Fruit fly (Drosophila melanogaster) whole organism: ENCODE measurements around the gene CG9737.

ENCODE experiments used
- CG8478 ChIP-seq: fragments of >200 bp; optimal IDR thresholded peaks from 2 replicates; lab custom pipeline; 2018; ENCODE audit warnings: inconsistent platforms
- Dll ChIP-seq: fragments of >200 bp; optimal IDR thresholded peaks from 2 replicates; lab custom pipeline; 2017
- EcR ChIP-seq, 2 experiments: fragments of >200 bp; optimal IDR thresholded peaks; 2 replicates each; lab custom pipeline; 2017; ENCODE audit warnings: missing biosample characterization in 2 of 2, missing genetic modification characterization in 2 of 2, missing genetic modification reagents in 2 of 2
- pan ChIP-seq: fragments of >200 bp; optimal IDR thresholded peaks from 2 replicates; lab custom pipeline; 2017
- psq ChIP-seq: fragments of >200 bp; optimal IDR thresholded peaks from 2 replicates; lab custom pipeline; 2017
- usp ChIP-seq: fragments of >200 bp; optimal IDR thresholded peaks from 2 replicates; lab custom pipeline; 2017; ENCODE audit warnings: missing biosample characterization, missing genetic modification characterization, mixed read lengths

The CG9737 gene

dm6 chr3R:30243262-30243815, at the start of gene CG9737:
Gene CG9737, minus strand, starts transcription at chr3R:30243312.
- TF ChIP-seq usp (no peak), Dll (lab: Kevin White, UChicago) (no peak), psq (lab: Kevin White, UChicago) (no peak), CG8478 (no peak), EcR (GFP tag; optimal IDR thresholded peaks at IDR 0.05; lab: Kevin White, UChicago) (no peak), pan (lab: Kevin White, UChicago) (no peak)

- TF ChIP-seq pan (lab: Kevin White, UChicago) (no peak), CG8478 (no peak), EcR (GFP tag; optimal IDR thresholded peaks at IDR 0.05; lab: Kevin White, UChicago) (no peak), Dll (lab: Kevin White, UChicago) (no peak), psq (lab: Kevin White, UChicago) (no peak), usp (no peak)
Observed at dm6 chr3R:30289056-30289734, 46.1 kb upstream of the CG9737 start.

- no peak for TF ChIP-seq pan (lab: Kevin White, UChicago)
- TF ChIP-seq usp, result no peak
- TF ChIP-seq psq (lab: Kevin White, UChicago), result no peak
Observed at dm6 chr3R:30288362-30289055, 45.4 kb upstream of the CG9737 start.

dm6 chr3R:30287389-30287788, 44.3 kb upstream of the CG9737 start:
- TF ChIP-seq pan (lab: Kevin White, UChicago) (no peak), psq (lab: Kevin White, UChicago) (no peak), CG8478 (no peak), Dll (lab: Kevin White, UChicago) (no peak), usp (no peak), EcR (GFP tag; optimal IDR thresholded peaks at IDR 0.05; lab: Kevin White, UChicago) (no peak)

dm6 chr3R:30286347-30286746, 43.2 kb upstream of the CG9737 start:
- TF ChIP-seq EcR (GFP tag; optimal IDR thresholded peaks at IDR 0.05; lab: Kevin White, UChicago) (no peak), pan (lab: Kevin White, UChicago) (peak; percentile 74)

- no peak for TF ChIP-seq psq (lab: Kevin White, UChicago)
- TF ChIP-seq pan (lab: Kevin White, UChicago), result no peak
- TF ChIP-seq Dll (lab: Kevin White, UChicago), result no peak
- TF ChIP-seq usp, result no peak
- TF ChIP-seq CG8478, result no peak
- no peak for TF ChIP-seq EcR (GFP tag; optimal IDR thresholded peaks at IDR 0.05; lab: Kevin White, UChicago)
Observed at dm6 chr3R:30284989-30285670, 42.0 kb upstream of the CG9737 start.

- TF ChIP-seq pan (lab: Kevin White, UChicago), result no peak
- TF ChIP-seq psq (lab: Kevin White, UChicago), result no peak
Observed at dm6 chr3R:30284573-30284972, 41.5 kb upstream of the CG9737 start.

dm6 chr3R:30283940-30284339, 40.8 kb upstream of the CG9737 start:
- no peak for TF ChIP-seq EcR (GFP tag; optimal IDR thresholded peaks at IDR 0.05; lab: Kevin White, UChicago)
- no peak for TF ChIP-seq pan (lab: Kevin White, UChicago)
- no peak for TF ChIP-seq CG8478
- no peak for TF ChIP-seq psq (lab: Kevin White, UChicago)
- no peak for TF ChIP-seq Dll (lab: Kevin White, UChicago)
- TF ChIP-seq usp, result no peak

dm6 chr3R:30283037-30283590, 40.0 kb upstream of the CG9737 start:
- TF ChIP-seq pan (lab: Kevin White, UChicago) (no peak), CG8478 (no peak), EcR (GFP tag; optimal IDR thresholded peaks at IDR 0.05; lab: Kevin White, UChicago) (no peak)

dm6 chr3R:30282478-30282877, 39.4 kb upstream of the CG9737 start:
- no peak for TF ChIP-seq CG8478
- no peak for TF ChIP-seq Dll (lab: Kevin White, UChicago)
- no peak for TF ChIP-seq psq (lab: Kevin White, UChicago)
- no peak for TF ChIP-seq usp
- TF ChIP-seq pan (lab: Kevin White, UChicago), result no peak
- TF ChIP-seq EcR (GFP tag; optimal IDR thresholded peaks at IDR 0.05; lab: Kevin White, UChicago), result no peak

- TF ChIP-seq psq (lab: Kevin White, UChicago) (no peak), pan (lab: Kevin White, UChicago) (no peak), EcR (GFP tag; optimal IDR thresholded peaks at IDR 0.05; lab: Kevin White, UChicago) (no peak), usp (no peak), Dll (lab: Kevin White, UChicago) (no peak)
Observed at dm6 chr3R:30281345-30282133, 38.4 kb upstream of the CG9737 start.
